Fruit fly (Drosophila melanogaster) whole organism, prepupa: Measurements from ENCODE around the gene CG34276.

ENCODE experiments used
- Blimp-1 ChIP-seq: fragments of 200-800 bp; sonication (Bioruptor generic); optimal IDR thresholded peaks from 3 replicates; lab custom pipeline; 2017; ENCODE audit warnings: missing biosample characterization, missing genetic modification characterization, mild to moderate bottlenecking, moderate library complexity, missing genetic modification reagents
- CG11762 ChIP-seq: fragments of 200-800 bp; sonication (Bioruptor generic); optimal IDR thresholded peaks from 3 replicates; lab custom pipeline; 2016; ENCODE audit warnings: missing biosample characterization, missing genetic modification characterization; ENCODE audit not compliant: insufficient read depth
- CG11902 ChIP-seq: fragments of 200-800 bp; sonication (Bioruptor generic); optimal IDR thresholded peaks from 3 replicates; lab custom pipeline; 2016; ENCODE audit warnings: missing biosample characterization, missing genetic modification characterization
- CG1621 ChIP-seq: fragments of 200-800 bp; sonication (Bioruptor generic); optimal IDR thresholded peaks from 3 replicates; lab custom pipeline; 2018; ENCODE audit warnings: missing biosample characterization, mild to moderate bottlenecking, missing genetic modification characterization
- CG16779 ChIP-seq: fragments of 200-800 bp; sonication (Bioruptor generic); optimal IDR thresholded peaks from 3 replicates; lab custom pipeline; 2017; ENCODE audit warnings: missing biosample characterization, mild to moderate bottlenecking, missing genetic modification characterization
- CG31627 ChIP-seq: fragments of 200-800 bp; sonication (Bioruptor generic); optimal IDR thresholded peaks from 3 replicates; lab custom pipeline; 2016; ENCODE audit warnings: missing biosample characterization, missing genetic modification characterization
- CG34406 ChIP-seq: fragments of 200-800 bp; sonication (Bioruptor generic); optimal IDR thresholded peaks from 3 replicates; lab custom pipeline; 2016; ENCODE audit warnings: missing biosample characterization, missing genetic modification characterization
- CG4318 ChIP-seq: fragments of 200-800 bp; sonication (Bioruptor generic); optimal IDR thresholded peaks from 3 replicates; lab custom pipeline; 2017; ENCODE audit warnings: missing biosample characterization, mild to moderate bottlenecking, missing genetic modification characterization
- CG6163 ChIP-seq: fragments of 200-800 bp; sonication (Bioruptor generic); IDR thresholded peaks from 3 replicates; pipeline ENCODE4 v1.3.6; 2022; ENCODE audit warnings: missing biosample characterization, missing genetic modification characterization
- CG6792 ChIP-seq: fragments of 200-800 bp; sonication (Bioruptor generic); optimal IDR thresholded peaks from 3 replicates; lab custom pipeline; 2016; ENCODE audit warnings: missing biosample characterization, missing genetic modification characterization
- CG6808 ChIP-seq: fragments of 200-800 bp; sonication (Bioruptor generic); optimal IDR thresholded peaks from 3 replicates; lab custom pipeline; 2017; ENCODE audit warnings: missing biosample characterization, missing genetic modification characterization, mild to moderate bottlenecking, moderate library complexity, missing genetic modification reagents
- CG6854 ChIP-seq: fragments of 200-800 bp; sonication (Bioruptor generic); optimal IDR thresholded peaks from 2 replicates; lab custom pipeline; 2017; ENCODE audit warnings: missing biosample characterization, mild to moderate bottlenecking, missing genetic modification characterization
- CG7368 ChIP-seq: fragments of 200-800 bp; sonication (Bioruptor generic); optimal IDR thresholded peaks from 3 replicates; lab custom pipeline; 2016; ENCODE audit warnings: missing biosample characterization, missing genetic modification characterization
- CG8319 ChIP-seq: fragments of 200-800 bp; sonication (Bioruptor generic); optimal IDR thresholded peaks from 3 replicates; lab custom pipeline; 2016; ENCODE audit warnings: missing biosample characterization, missing genetic modification characterization
- CG8632 ChIP-seq: fragments of 200-800 bp; sonication (Bioruptor generic); optimal IDR thresholded peaks from 3 replicates; lab custom pipeline; 2016; ENCODE audit warnings: missing biosample characterization, missing genetic modification characterization
- Eip78C ChIP-seq: fragments of 200-800 bp; sonication (Bioruptor generic); peaks from one replicate; lab custom pipeline; 2016; ENCODE audit warnings: missing biosample characterization, missing genetic modification characterization
- Eip93F ChIP-seq: fragments of 200-800 bp; sonication (Bioruptor generic); optimal IDR thresholded peaks from 2 replicates; lab custom pipeline; 2016; ENCODE audit warnings: missing biosample characterization, mild to moderate bottlenecking, missing genetic modification characterization
- Ets21C ChIP-seq: fragments of 200-800 bp; sonication (Bioruptor generic); optimal IDR thresholded peaks from 3 replicates; lab custom pipeline; 2016; ENCODE audit warnings: missing biosample characterization, missing genetic modification characterization
- Hr4 ChIP-seq: fragments of 200-800 bp; sonication (Bioruptor generic); optimal IDR thresholded peaks from 3 replicates; lab custom pipeline; 2016; ENCODE audit warnings: missing biosample characterization, missing genetic modification characterization
- Lpt ChIP-seq: fragments of 200-800 bp; sonication (Bioruptor generic); optimal IDR thresholded peaks from 3 replicates; lab custom pipeline; 2016; ENCODE audit warnings: missing biosample characterization, missing genetic modification characterization
- OdsH ChIP-seq: fragments of 200-800 bp; sonication (Bioruptor generic); optimal IDR thresholded peaks from 3 replicates; lab custom pipeline; 2016; ENCODE audit warnings: missing biosample characterization, missing genetic modification characterization
- Smox ChIP-seq: fragments of 200-800 bp; sonication (Bioruptor generic); optimal IDR thresholded peaks from 3 replicates; lab custom pipeline; 2016; ENCODE audit warnings: missing biosample characterization, missing genetic modification characterization
- Sox102F ChIP-seq: fragments of 200-800 bp; sonication (Bioruptor generic); optimal IDR thresholded peaks from 2 replicates; lab custom pipeline; 2016; ENCODE audit warnings: missing biosample characterization, mild to moderate bottlenecking, missing genetic modification characterization
- Sox14 ChIP-seq: fragments of 200-800 bp; sonication (Bioruptor generic); optimal IDR thresholded peaks from 3 replicates; lab custom pipeline; 2016; ENCODE audit warnings: missing biosample characterization, missing genetic modification characterization
- Sox15 ChIP-seq: fragments of 200-800 bp; sonication (Bioruptor generic); optimal IDR thresholded peaks from 3 replicates; lab custom pipeline; 2016; ENCODE audit warnings: missing biosample characterization, missing genetic modification characterization
- achi ChIP-seq: fragments of 200-800 bp; sonication (Bioruptor generic); optimal IDR thresholded peaks from 3 replicates; lab custom pipeline; 2016; ENCODE audit warnings: missing biosample characterization, missing genetic modification characterization
- acj6 ChIP-seq: fragments of 200-800 bp; sonication (Bioruptor generic); optimal IDR thresholded peaks from 3 replicates; lab custom pipeline; 2016; ENCODE audit warnings: missing biosample characterization, missing genetic modification characterization
- dsx ChIP-seq: fragments of 200-800 bp; optimal IDR thresholded peaks from 3 replicates; lab custom pipeline; 2019; ENCODE audit warnings: missing biosample characterization, mild to moderate bottlenecking, missing genetic modification characterization, moderate library complexity; ENCODE audit not compliant: poor library complexity, severe bottlenecking
- eg ChIP-seq: fragments of 200-800 bp; sonication (Bioruptor generic); IDR thresholded peaks from 3 replicates; pipeline ENCODE4 v1.3.6; 2022; ENCODE audit warnings: missing biosample characterization, missing genetic modification characterization
- esn ChIP-seq: fragments of 200-800 bp; sonication (Bioruptor generic); optimal IDR thresholded peaks from 2 replicates; lab custom pipeline; 2016; ENCODE audit warnings: missing biosample characterization, mild to moderate bottlenecking, missing genetic modification characterization, moderate library complexity
- fd59A ChIP-seq: fragments of 200-800 bp; sonication (Bioruptor generic); optimal IDR thresholded peaks from 2 replicates; lab custom pipeline; 2017; ENCODE audit warnings: missing biosample characterization, mild to moderate bottlenecking, missing genetic modification characterization, missing genetic modification reagents
- fd85E ChIP-seq: fragments of 200-800 bp; sonication (Bioruptor generic); optimal IDR thresholded peaks from 3 replicates; lab custom pipeline; 2016; ENCODE audit warnings: missing biosample characterization, missing genetic modification characterization
- net ChIP-seq: fragments of 200-800 bp; sonication (Bioruptor generic); optimal IDR thresholded peaks from 3 replicates; lab custom pipeline; 2016; ENCODE audit warnings: missing biosample characterization, missing genetic modification characterization
- salr ChIP-seq, 2 experiments: fragments of 200-800 bp; sonication (Bioruptor generic); optimal IDR thresholded peaks; 3 replicates each; lab custom pipeline; 2016 to 2018; ENCODE audit warnings: missing biosample characterization in 2 of 2, missing genetic modification characterization in 2 of 2, mild to moderate bottlenecking in 1 of 2
- spab ChIP-seq: fragments of 200-800 bp; sonication (Bioruptor generic); optimal IDR thresholded peaks from 2 replicates; lab custom pipeline; 2017; ENCODE audit warnings: missing biosample characterization, mild to moderate bottlenecking, missing genetic modification characterization, missing genetic modification reagents
- svp ChIP-seq: fragments of 200-800 bp; sonication (Bioruptor generic); peaks from one replicate; lab custom pipeline; 2016; ENCODE audit warnings: missing biosample characterization, missing genetic modification characterization
- topi ChIP-seq: fragments of 200-800 bp; sonication (Bioruptor generic); optimal IDR thresholded peaks from 3 replicates; lab custom pipeline; 2016; ENCODE audit warnings: missing biosample characterization, missing genetic modification characterization
- vri ChIP-seq: fragments of 200-800 bp; sonication (Bioruptor generic); optimal IDR thresholded peaks from 3 replicates; lab custom pipeline; 2016; ENCODE audit warnings: missing biosample characterization, mild to moderate bottlenecking, missing genetic modification characterization

CG34276 gene

DNA sequence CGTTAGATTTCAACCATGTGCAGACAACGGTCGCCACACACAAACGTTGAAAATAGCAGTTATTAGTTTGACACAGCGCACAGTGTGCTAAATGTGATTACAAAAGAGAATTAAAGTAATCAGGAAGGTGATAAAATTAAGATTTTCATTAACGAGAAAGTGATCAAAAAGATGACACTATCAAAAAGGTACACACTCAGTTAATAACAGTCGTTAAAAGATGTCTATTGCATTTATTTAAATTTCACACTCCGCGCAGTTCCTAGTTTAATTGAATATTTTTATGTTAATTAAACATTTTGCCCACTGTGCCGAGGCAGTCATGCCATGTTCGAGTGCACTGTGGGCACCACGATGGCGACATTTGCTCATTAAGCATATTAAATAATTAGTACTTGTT lies 1.7 kb downstream of the CG34276 start (continued):
- TF ChIP-seq fd59A (GFP tag; lab: Kevin White, UChicago) (no peak), esn (GFP tag; lab: Kevin White, UChicago) (no peak), CG11902 (no peak), spab (GFP tag; lab: Kevin White, UChicago) (no peak), Ets21C (GFP tag; lab: Kevin White, UChicago) (no peak), achi (GFP tag; lab: Kevin White, UChicago) (no peak), Smox (no peak), topi (GFP tag; lab: Kevin White, UChicago) (no peak), Sox102F (GFP tag; lab: Kevin White, UChicago) (no peak), CG34406 (GFP tag; lab: Kevin White, UChicago) (no peak), vri (GFP tag; lab: Kevin White, UChicago) (no peak), Lpt (GFP tag; lab: Kevin White, UChicago) (peak; percentile 51), eg (GFP tag; lab: Robert Waterston, UW) (peak; percentile 76), CG6808 (GFP tag; lab: Kevin White, UChicago) (no peak), Hr4 (peak; percentile 84), CG31627 (no peak), Blimp-1 (GFP tag; lab: Kevin White, UChicago) (no peak), Eip93F (GFP tag; lab: Kevin White, UChicago) (no peak), CG16779 (no peak), CG1621 (tag; lab: Kevin White, UChicago) (no peak), CG8632 (GFP tag; lab: Kevin White, UChicago) (no peak)

- TF ChIP-seq dsx = no peak
- TF ChIP-seq CG34406 (GFP tag; lab: Kevin White, UChicago) = no peak
- no peak for TF ChIP-seq eg (GFP tag; lab: Robert Waterston, UW)
- no peak for TF ChIP-seq Sox14 (GFP tag; lab: Kevin White, UChicago)
- TF ChIP-seq fd59A (GFP tag; lab: Kevin White, UChicago) = no peak
- TF ChIP-seq net (GFP tag; lab: Kevin White, UChicago) = no peak
- TF ChIP-seq topi (GFP tag; lab: Kevin White, UChicago) = no peak
- no peak for TF ChIP-seq CG11762 (GFP tag; lab: Kevin White, UChicago)
- no peak for TF ChIP-seq acj6
- TF ChIP-seq CG7368 (GFP tag; lab: Kevin White, UChicago) = no peak
- TF ChIP-seq Hr4 = no peak
- no peak for TF ChIP-seq CG16779
- no peak for TF ChIP-seq CG11902
- TF ChIP-seq CG6163 (GFP tag; lab: Robert Waterston, UW) = no peak
- no peak for TF ChIP-seq esn (GFP tag; lab: Kevin White, UChicago)
- no peak for TF ChIP-seq vri (GFP tag; lab: Kevin White, UChicago)
Observed at dm6 chr3R:15928127-15928526, 2.7 kb downstream of the CG34276 start.

DNA sequence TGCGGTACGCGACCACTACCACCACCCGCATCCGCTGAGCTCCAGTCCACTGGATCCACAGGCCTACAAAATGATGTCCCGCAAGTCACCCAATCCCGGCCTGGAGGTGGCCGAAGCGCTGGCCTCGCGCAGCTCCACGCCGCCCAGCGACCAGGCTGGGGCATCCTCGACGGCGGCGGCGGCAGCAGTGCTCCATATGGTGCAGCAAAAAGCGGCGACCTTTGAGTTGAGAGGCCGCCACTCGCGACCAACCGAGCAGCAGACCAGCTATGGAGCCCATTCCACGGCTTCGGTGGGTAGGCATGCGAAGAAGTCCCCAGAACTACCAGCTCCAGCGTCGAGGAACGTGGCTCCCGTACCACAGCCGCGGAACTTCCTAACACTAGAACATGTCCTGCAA lies 4.6 kb downstream of the CG34276 start:
- TF ChIP-seq CG7368 (GFP tag; lab: Kevin White, UChicago) (no peak), spab (GFP tag; lab: Kevin White, UChicago) (no peak), Eip78C (GFP tag; lab: Kevin White, UChicago) (no peak), svp (GFP tag; lab: Kevin White, UChicago) (no peak), CG4318 (GFP tag; lab: Kevin White, UChicago) (no peak), CG6854 (GFP tag; lab: Kevin White, UChicago) (no peak), CG6792 (GFP tag; lab: Kevin White, UChicago) (no peak), CG34406 (GFP tag; lab: Kevin White, UChicago) (no peak), salr (GFP tag; optimal IDR thresholded peaks at IDR 0.05; lab: Kevin White, UChicago) (no peak), OdsH (no peak), net (GFP tag; lab: Kevin White, UChicago) (no peak), acj6 (no peak), fd85E (GFP tag; lab: Kevin White, UChicago) (no peak), esn (GFP tag; lab: Kevin White, UChicago) (no peak), Sox15 (no peak), CG8319 (GFP tag; lab: Kevin White, UChicago) (no peak), CG6163 (GFP tag; lab: Robert Waterston, UW) (no peak)
